Fruit fly (Drosophila melanogaster) whole organism, pupa: Measurements from ENCODE around the gene Meltrin.

ENCODE experiments used
- CG14655 ChIP-seq: fragments of 200-800 bp; sonication (Bioruptor generic); optimal IDR thresholded peaks from 3 replicates; lab custom pipeline; 2017; ENCODE audit warnings: mild to moderate bottlenecking, missing biosample characterization, missing genetic modification reagents, missing genetic modification characterization
- Snoo ChIP-seq: fragments of 200-800 bp; sonication (Bioruptor generic); optimal IDR thresholded peaks from 3 replicates; lab custom pipeline; 2017; ENCODE audit warnings: missing biosample characterization, mild to moderate bottlenecking, missing genetic modification characterization, inconsistent platforms

- TF ChIP-seq Snoo (tag; lab: Kevin White, UChicago) (no peak), CG14655 (GFP tag; lab: Kevin White, UChicago) (no peak)
Measured at dm6 chr3R:14657605-14657910, 39.5 kb downstream of the Meltrin start.
